Worm (Caenorhabditis elegans) whole organism, L1 larva: ENCODE results near the gene fbxa-12.

ENCODE experiments used
- ama-1 ChIP-seq: fragments of 150-350 bp; optimal IDR thresholded peaks from 2 replicates; lab custom pipeline; 2014
- blmp-1 ChIP-seq: fragments of 150-350 bp; optimal IDR thresholded peaks from 2 replicates; lab custom pipeline; 2014; ENCODE audit warnings: missing biosample characterization, missing genetic modification characterization
- ceh-82 ChIP-seq, 3 experiments: fragments of 150-350 bp in 1 of 3; sonication (generic microtip) in 2 of 3; optimal IDR thresholded peaks; 2 replicates each; lab custom pipeline; 2014 to 2017; ENCODE audit warnings: missing biosample characterization in 3 of 3, missing genetic modification characterization in 3 of 3
- egl-13 ChIP-seq: sonication (generic microtip); optimal IDR thresholded peaks from 2 replicates; lab custom pipeline; 2016; ENCODE audit warnings: missing genotype, missing genetic modification reagents, missing genetic modification characterization, missing compliant biosample characterization
- fkh-4 ChIP-seq: sonication (generic microtip); optimal IDR thresholded peaks from 2 replicates; lab custom pipeline; 2016; ENCODE audit warnings: missing compliant biosample characterization, missing genetic modification characterization, borderline replicate concordance
- lin-15B ChIP-seq: fragments of 150-350 bp; sonication (generic microtip); optimal IDR thresholded peaks from 3 replicates; lab custom pipeline; 2014; ENCODE audit warnings: missing biosample characterization, missing genetic modification characterization
- mdl-1 ChIP-seq, 2 experiments: fragments of 150-350 bp; optimal IDR thresholded peaks; 2 replicates each; lab custom pipeline; 2014 to 2017; ENCODE audit warnings: missing biosample characterization in 2 of 2, missing genetic modification characterization in 2 of 2, inconsistent platforms in 1 of 2
- nhr-12 ChIP-seq: sonication (generic microtip); optimal IDR thresholded peaks from 2 replicates; lab custom pipeline; 2017; ENCODE audit warnings: missing biosample characterization, missing genetic modification characterization
- nhr-28 ChIP-seq: fragments of 150-350 bp; optimal IDR thresholded peaks from 2 replicates; lab custom pipeline; 2014; ENCODE audit warnings: missing biosample characterization, missing genetic modification characterization
- nhr-76 ChIP-seq: sonication (generic microtip); optimal IDR thresholded peaks from 2 replicates; lab custom pipeline; 2017; ENCODE audit warnings: missing biosample characterization, missing genetic modification characterization
- nhr-77 ChIP-seq: fragments of 150-350 bp; optimal IDR thresholded peaks from 2 replicates; lab custom pipeline; 2014; ENCODE audit warnings: missing biosample characterization, missing genetic modification characterization
- pqm-1 ChIP-seq: sonication (generic microtip); optimal IDR thresholded peaks from 3 replicates; lab custom pipeline; 2017; ENCODE audit warnings: missing biosample characterization, missing genetic modification characterization
- skn-1 ChIP-seq: fragments of 150-350 bp; optimal IDR thresholded peaks from 2 replicates; lab custom pipeline; 2014; ENCODE audit warnings: missing biosample characterization, missing genetic modification characterization
- ztf-4 ChIP-seq: fragments of 150-350 bp; optimal IDR thresholded peaks from 2 replicates; lab custom pipeline; 2014; ENCODE audit warnings: missing biosample characterization, missing genetic modification characterization

DNA sequence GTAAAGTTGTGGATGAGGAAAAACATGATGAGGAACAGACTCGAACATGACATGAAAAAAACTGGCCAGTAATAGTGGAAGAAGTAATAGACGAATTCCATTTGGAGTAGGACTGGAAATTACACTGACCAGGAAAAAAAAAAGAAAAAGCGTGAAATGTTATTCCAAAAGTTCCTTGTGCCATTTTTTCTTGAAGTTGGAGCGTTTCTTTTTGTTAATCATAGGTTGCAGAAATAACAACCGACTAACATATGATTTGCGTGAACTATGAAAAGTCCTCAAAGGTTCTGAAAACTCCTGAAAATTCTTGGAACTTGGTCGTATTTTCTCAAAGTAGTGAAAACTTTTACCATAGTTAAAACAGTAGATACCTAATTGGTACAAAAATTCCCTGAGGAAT lies 26.2 kb downstream of the fbxa-12 start, which contains the start of gene srd-67:
- no peak for TF ChIP-seq skn-1 (tag; lab: Kevin White, UChicago)
- no peak for TF ChIP-seq lin-15B (tag; lab: Kevin White, UChicago)
- no peak for TF ChIP-seq pqm-1
- TF ChIP-seq nhr-76 (tag; lab: Kevin White, UChicago): no peak
- TF ChIP-seq mdl-1 (tag; optimal IDR thresholded peaks at IDR 0.05; lab: Kevin White, UChicago): no peak
- TF ChIP-seq nhr-12 (tag; lab: Kevin White, UChicago): no peak
- TF ChIP-seq ama-1 (lab: Kevin White, UChicago): no peak
- no peak for TF ChIP-seq blmp-1 (tag; lab: Kevin White, UChicago)
- TF ChIP-seq ceh-82 (tag; optimal IDR thresholded peaks at IDR 0.05; lab: Kevin White, UChicago): no peak
- TF ChIP-seq nhr-77: no peak
- no peak for TF ChIP-seq fkh-4 (tag; lab: Kevin White, UChicago)
- TF ChIP-seq ztf-4 (tag; lab: Kevin White, UChicago): no peak
- TF ChIP-seq nhr-28 (tag; lab: Kevin White, UChicago): no peak
- no peak for TF ChIP-seq egl-13
